Fruit fly (Drosophila melanogaster): Measurements from ENCODE around the gene Golgin104.

The Golgin104 gene

DNA sequence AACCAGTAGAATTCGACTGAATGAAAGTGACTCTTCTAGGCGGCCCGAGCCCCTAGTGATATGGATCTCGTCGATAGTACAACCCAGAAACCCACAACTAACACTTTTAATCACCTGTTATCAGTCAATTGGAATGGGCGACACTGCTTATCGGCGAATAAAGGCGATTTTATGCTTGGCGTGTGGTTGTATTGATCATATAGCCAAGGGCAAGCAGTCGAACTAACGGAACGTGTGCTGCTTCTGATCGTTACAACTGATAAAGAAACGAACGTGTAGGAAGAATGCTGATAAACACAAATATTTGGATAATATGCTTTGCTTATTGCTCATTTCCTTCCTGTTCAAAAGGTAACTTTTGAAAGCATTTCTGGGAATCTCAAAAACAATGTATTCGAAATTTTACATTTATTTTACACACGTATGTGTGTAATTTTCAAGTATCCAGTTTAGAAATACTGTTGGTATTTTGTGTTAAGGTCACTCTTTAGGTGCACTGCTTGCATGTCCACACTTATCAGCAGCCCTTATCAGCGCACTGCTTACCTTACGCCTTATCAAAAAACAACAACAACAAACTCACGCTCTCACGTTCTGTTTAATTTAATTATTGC is 29.5 kb upstream of the Golgin104 start, which contains the start of gene Agpat4 (continued):
- TF ChIP-seq dm (GFP tag; optimal IDR thresholded peaks at IDR 0.05) (no peak), kah (GFP tag; optimal IDR thresholded peaks at IDR 0.05) (no peak), Camta (GFP tag; optimal IDR thresholded peaks at IDR 0.05) (no peak), mirr (GFP tag; optimal IDR thresholded peaks at IDR 0.05) (peak; percentile 87), dimm (GFP tag; IDR thresholded peaks at IDR 0.05) (no peak), mam (GFP tag; optimal IDR thresholded peaks at IDR 0.05) (no peak), CG1233 (GFP tag; optimal IDR thresholded peaks at IDR 0.05) (no peak), zfh2 (GFP tag; optimal IDR thresholded peaks at IDR 0.05) (no peak), NC2α (GFP tag; optimal IDR thresholded peaks at IDR 0.05) (no peak), fd3F (GFP tag; optimal IDR thresholded peaks at IDR 0.05) (no peak), gcm (GFP tag; optimal IDR thresholded peaks at IDR 0.05) (no peak), Opbp (GFP tag; IDR thresholded peaks at IDR 0.05; ENCODE audit: partially characterized antibody) (peak; percentile 35; the same call in 1 of the 3 replicates), CG9932 (GFP tag; IDR thresholded peaks at IDR 0.05) (no peak), CG12071 (GFP tag; optimal IDR thresholded peaks at IDR 0.05) (no peak), dmrt99B (tag; optimal IDR thresholded peaks at IDR 0.05) (no peak), Side (GFP tag; optimal IDR thresholded peaks at IDR 0.05) (no peak), bbx (GFP tag; IDR thresholded peaks at IDR 0.05; ENCODE audit: partially characterized antibody) (peak; percentile 38; the same call in 1 of the 2 replicates), CG13123 (GFP tag; optimal IDR thresholded peaks at IDR 0.05) (no peak), CG31441 (GFP tag; IDR thresholded peaks at IDR 0.05) (no peak), pita (GFP tag; optimal IDR thresholded peaks at IDR 0.05) (no peak), Dref (GFP tag; IDR thresholded peaks at IDR 0.05) (peak; percentile 42), yki (optimal IDR thresholded peaks at IDR 0.05) (no peak), CG31365 (tag; optimal IDR thresholded peaks at IDR 0.05) (peak; percentile 99), CG8765 (GFP tag; IDR thresholded peaks at IDR 0.05) (no peak), inv (GFP tag; IDR thresholded peaks at IDR 0.05; ENCODE audit: partially characterized antibody) (peak; percentile 23; the same call in 1 of the 2 replicates), CG16779 (GFP tag; IDR thresholded peaks at IDR 0.05) (no peak), Ets97D (GFP tag; optimal IDR thresholded peaks at IDR 0.05) (peak; percentile 46), ham (GFP tag; IDR thresholded peaks at IDR 0.05) (no peak), Fer1 (GFP tag; optimal IDR thresholded peaks at IDR 0.05) (no peak), nau (GFP tag; optimal IDR thresholded peaks at IDR 0.05) (no peak), CG12744 (GFP tag; optimal IDR thresholded peaks at IDR 0.05) (no peak), Aef1 (GFP tag; IDR thresholded peaks at IDR 0.05) (peak; percentile 57), ftz-f1 (GFP tag; optimal IDR thresholded peaks at IDR 0.05) (peak; percentile 42), ash1 (GFP tag; optimal IDR thresholded peaks at IDR 0.05) (no peak), CG4424 (GFP tag; optimal IDR thresholded peaks at IDR 0.05) (no peak), wek (GFP tag; optimal IDR thresholded peaks at IDR 0.05) (peak; percentile 89), Optix (GFP tag; IDR thresholded peaks at IDR 0.05) (no peak), fru (optimal IDR thresholded peaks at IDR 0.05) (no peak), zen (tag; optimal IDR thresholded peaks at IDR 0.05) (no peak), nom (GFP tag; optimal IDR thresholded peaks at IDR 0.05) (no peak), CG10267 (tag; optimal IDR thresholded peaks at IDR 0.05) (no peak), lilli (GFP tag; optimal IDR thresholded peaks at IDR 0.05) (no peak), Hsf (GFP tag; optimal IDR thresholded peaks at IDR 0.05) (no peak), lmd (GFP tag; IDR thresholded peaks at IDR 0.05) (no peak), CG3281 (GFP tag; optimal IDR thresholded peaks at IDR 0.05) (no peak), Ravus (GFP tag; IDR thresholded peaks at IDR 0.05) (no peak), CG15601 (tag; optimal IDR thresholded peaks at IDR 0.05) (no peak), CG4617 (GFP tag; optimal IDR thresholded peaks at IDR 0.05; ENCODE audit: borderline replicate concordance) (peak; percentile 26), unc-4 (GFP tag; IDR thresholded peaks at IDR 0.05; ENCODE audit: partially characterized antibody) (no peak), Hr3 (GFP tag; optimal IDR thresholded peaks at IDR 0.05) (no peak), bowl (GFP tag; IDR thresholded peaks at IDR 0.05) (no peak), az2 (GFP tag; optimal IDR thresholded peaks at IDR 0.05) (no peak)
